Fruit fly (Drosophila melanogaster) whole organism: ENCODE measurements around the gene Evi5.

Source experiments
- CG8478 ChIP-seq: fragments of >200 bp; optimal IDR thresholded peaks from 2 replicates; lab custom pipeline; 2018; ENCODE audit warnings: inconsistent platforms
- Dll ChIP-seq: fragments of >200 bp; optimal IDR thresholded peaks from 2 replicates; lab custom pipeline; 2017
- EcR ChIP-seq, 2 experiments: fragments of >200 bp; optimal IDR thresholded peaks; 2 replicates each; lab custom pipeline; 2017; ENCODE audit warnings: missing biosample characterization in 2 of 2, missing genetic modification characterization in 2 of 2, missing genetic modification reagents in 2 of 2
- pan ChIP-seq: fragments of >200 bp; optimal IDR thresholded peaks from 2 replicates; lab custom pipeline; 2017
- psq ChIP-seq: fragments of >200 bp; optimal IDR thresholded peaks from 2 replicates; lab custom pipeline; 2017
- usp ChIP-seq: fragments of >200 bp; optimal IDR thresholded peaks from 2 replicates; lab custom pipeline; 2017; ENCODE audit warnings: missing biosample characterization, missing genetic modification characterization, mixed read lengths

Gene Evi5

dm6 chrX:11404247-11404646 is 49.9 kb downstream of the Evi5 start:
- TF ChIP-seq pan (lab: Kevin White, UChicago), result no peak
- TF ChIP-seq psq (lab: Kevin White, UChicago), result no peak
- TF ChIP-seq Dll (lab: Kevin White, UChicago), result no peak
- no peak for TF ChIP-seq EcR (GFP tag; optimal IDR thresholded peaks at IDR 0.05; lab: Kevin White, UChicago)
- no peak for TF ChIP-seq CG8478 (lab: Kevin White, UChicago)
- no peak for TF ChIP-seq usp (GFP tag; lab: Kevin White, UChicago)

dm6 chrX:11393003-11393620 is 61.1 kb downstream of the Evi5 start:
- TF ChIP-seq psq (lab: Kevin White, UChicago) (no peak), CG8478 (lab: Kevin White, UChicago) (no peak), usp (GFP tag; lab: Kevin White, UChicago) (no peak), pan (lab: Kevin White, UChicago) (no peak), Dll (lab: Kevin White, UChicago) (no peak), EcR (GFP tag; optimal IDR thresholded peaks at IDR 0.05; lab: Kevin White, UChicago) (no peak)

- TF ChIP-seq CG8478 (lab: Kevin White, UChicago), result no peak
- TF ChIP-seq EcR (GFP tag; optimal IDR thresholded peaks at IDR 0.05; lab: Kevin White, UChicago), result no peak
- TF ChIP-seq Dll (lab: Kevin White, UChicago), result no peak
- TF ChIP-seq pan (lab: Kevin White, UChicago), result no peak
- no peak for TF ChIP-seq psq (lab: Kevin White, UChicago)
- no peak for TF ChIP-seq usp (GFP tag; lab: Kevin White, UChicago)
These were observed 62.7 kb downstream of the Evi5 start for dm6 chrX:11391364-11391915.

- TF ChIP-seq usp (GFP tag; lab: Kevin White, UChicago) (no peak), psq (lab: Kevin White, UChicago) (no peak), EcR (GFP tag; optimal IDR thresholded peaks at IDR 0.05; lab: Kevin White, UChicago) (no peak), CG8478 (lab: Kevin White, UChicago) (no peak), Dll (lab: Kevin White, UChicago) (no peak), pan (lab: Kevin White, UChicago) (no peak)
These were observed 63.4 kb downstream of the Evi5 start for dm6 chrX:11390625-11391363.

dm6 chrX:11389494-11390447 is 64.4 kb downstream of the Evi5 start:
- TF ChIP-seq EcR (GFP tag; optimal IDR thresholded peaks at IDR 0.05; lab: Kevin White, UChicago) (no peak), Dll (lab: Kevin White, UChicago) (peak; percentile 81)

- TF ChIP-seq pan (lab: Kevin White, UChicago), result no peak
- no peak for TF ChIP-seq psq (lab: Kevin White, UChicago)
- no peak for TF ChIP-seq usp (GFP tag; lab: Kevin White, UChicago)
- TF ChIP-seq CG8478 (lab: Kevin White, UChicago), result no peak
- no peak for TF ChIP-seq Dll (lab: Kevin White, UChicago)
- no peak for TF ChIP-seq EcR (GFP tag; optimal IDR thresholded peaks at IDR 0.05; lab: Kevin White, UChicago)
These were observed 68.7 kb downstream of the Evi5 start for dm6 chrX:11385498-11385897.

dm6 chrX:11384023-11384444 is 70.2 kb downstream of the Evi5 start:
- no peak for TF ChIP-seq CG8478 (lab: Kevin White, UChicago)
- no peak for TF ChIP-seq pan (lab: Kevin White, UChicago)
- no peak for TF ChIP-seq EcR (GFP tag; optimal IDR thresholded peaks at IDR 0.05; lab: Kevin White, UChicago)
- no peak for TF ChIP-seq Dll (lab: Kevin White, UChicago)
- no peak for TF ChIP-seq usp (GFP tag; lab: Kevin White, UChicago)

dm6 chrX:11383530-11383929 is 70.7 kb downstream of the Evi5 start:
- TF ChIP-seq EcR (GFP tag; optimal IDR thresholded peaks at IDR 0.05; lab: Kevin White, UChicago), result no peak
- no peak for TF ChIP-seq psq (lab: Kevin White, UChicago)
- no peak for TF ChIP-seq Dll (lab: Kevin White, UChicago)
- TF ChIP-seq CG8478 (lab: Kevin White, UChicago), result no peak
- no peak for TF ChIP-seq pan (lab: Kevin White, UChicago)
- no peak for TF ChIP-seq usp (GFP tag; lab: Kevin White, UChicago)

dm6 chrX:11382588-11382987 is 71.6 kb downstream of the Evi5 start:
- TF ChIP-seq psq (lab: Kevin White, UChicago) (no peak), CG8478 (lab: Kevin White, UChicago) (no peak), pan (lab: Kevin White, UChicago) (no peak), EcR (GFP tag; optimal IDR thresholded peaks at IDR 0.05; lab: Kevin White, UChicago) (no peak), usp (GFP tag; lab: Kevin White, UChicago) (no peak)
